Fruit fly (Drosophila melanogaster) whole organism: Measurements from ENCODE around the gene Trs20.
A peak's percentile ranks its signal among the peaks of the same experiment; 100 is the strongest.

ENCODE experiments used
- CG8478 ChIP-seq: fragments of >200 bp; optimal IDR thresholded peaks from 2 replicates; lab custom pipeline; 2018; ENCODE audit warnings: inconsistent platforms
- Dll ChIP-seq: fragments of >200 bp; optimal IDR thresholded peaks from 2 replicates; lab custom pipeline; 2017
- EcR ChIP-seq, 2 experiments: fragments of >200 bp; optimal IDR thresholded peaks; 2 replicates each; lab custom pipeline; 2017; ENCODE audit warnings: missing biosample characterization in 2 of 2, missing genetic modification characterization in 2 of 2, missing genetic modification reagents in 2 of 2
- pan ChIP-seq: fragments of >200 bp; optimal IDR thresholded peaks from 2 replicates; lab custom pipeline; 2017
- psq ChIP-seq: fragments of >200 bp; optimal IDR thresholded peaks from 2 replicates; lab custom pipeline; 2017
- usp ChIP-seq: fragments of >200 bp; optimal IDR thresholded peaks from 2 replicates; lab custom pipeline; 2017; ENCODE audit warnings: missing biosample characterization, missing genetic modification characterization, mixed read lengths

Trs20 gene

DNA sequence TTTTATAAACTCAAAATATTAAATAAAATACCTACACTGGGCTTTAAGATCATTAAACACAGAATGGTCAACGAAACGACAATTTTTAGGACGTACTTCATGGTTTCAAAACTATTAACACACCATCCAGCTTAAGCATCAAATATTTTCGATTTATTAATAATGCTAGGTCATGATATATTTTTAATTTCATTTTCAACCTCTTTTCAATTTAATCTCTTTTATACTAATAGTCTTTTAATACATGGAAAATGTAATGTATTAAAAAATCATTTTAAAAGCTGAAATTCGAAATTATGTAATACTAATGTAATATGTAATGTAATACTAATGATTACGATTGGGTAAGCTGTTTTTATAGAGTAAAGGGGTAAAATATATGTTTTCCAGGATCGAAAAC, 38.6 kb upstream of the Trs20 start, which contains the start of gene CG33796:
TSS of gene CG33796 (minus strand) at position 101 of the 400 bp plus-strand sequence.
- TF ChIP-seq EcR (GFP tag; optimal IDR thresholded peaks at IDR 0.05; lab: Kevin White, UChicago) (no peak), CG8478 (no peak), psq (no peak)

DNA sequence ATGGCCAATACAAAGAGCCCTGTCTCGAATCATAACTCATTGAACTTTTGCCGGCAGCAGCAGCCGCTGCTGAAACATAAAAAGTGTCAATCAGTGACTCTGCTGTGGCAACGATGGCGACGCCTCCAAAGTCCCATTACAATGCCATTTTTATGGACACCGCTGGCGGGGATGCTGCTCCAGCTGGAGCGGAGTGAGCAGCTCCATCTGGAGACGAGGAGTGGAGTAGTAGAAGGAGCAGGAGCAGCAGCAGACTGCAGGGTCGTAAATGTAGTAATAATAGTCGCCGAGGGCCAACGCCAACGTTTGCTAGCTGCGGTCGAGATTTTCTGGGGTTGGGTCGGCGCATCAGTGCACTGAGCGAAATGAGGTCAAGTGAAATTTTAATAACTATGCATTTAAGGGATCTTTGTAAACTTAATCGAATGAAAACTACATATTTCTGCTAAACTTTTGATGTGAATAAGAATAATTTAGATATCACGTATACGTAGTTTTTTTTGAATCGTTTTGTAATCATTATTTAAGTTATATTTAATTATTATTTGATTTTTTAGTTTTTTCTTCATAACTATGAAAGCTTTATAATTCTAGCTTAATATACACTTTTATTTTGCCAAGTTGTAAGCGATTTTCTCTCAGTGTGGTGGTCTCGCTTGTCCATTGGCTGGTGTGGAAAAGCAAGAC, 37.2 kb upstream of the Trs20 start:
- no peak for TF ChIP-seq CG8478
- TF ChIP-seq psq = no peak
- TF ChIP-seq pan = no peak
- no peak for TF ChIP-seq Dll
- no peak for TF ChIP-seq usp (GFP tag; lab: Kevin White, UChicago)
- no peak for TF ChIP-seq EcR (GFP tag; optimal IDR thresholded peaks at IDR 0.05; lab: Kevin White, UChicago)

DNA sequence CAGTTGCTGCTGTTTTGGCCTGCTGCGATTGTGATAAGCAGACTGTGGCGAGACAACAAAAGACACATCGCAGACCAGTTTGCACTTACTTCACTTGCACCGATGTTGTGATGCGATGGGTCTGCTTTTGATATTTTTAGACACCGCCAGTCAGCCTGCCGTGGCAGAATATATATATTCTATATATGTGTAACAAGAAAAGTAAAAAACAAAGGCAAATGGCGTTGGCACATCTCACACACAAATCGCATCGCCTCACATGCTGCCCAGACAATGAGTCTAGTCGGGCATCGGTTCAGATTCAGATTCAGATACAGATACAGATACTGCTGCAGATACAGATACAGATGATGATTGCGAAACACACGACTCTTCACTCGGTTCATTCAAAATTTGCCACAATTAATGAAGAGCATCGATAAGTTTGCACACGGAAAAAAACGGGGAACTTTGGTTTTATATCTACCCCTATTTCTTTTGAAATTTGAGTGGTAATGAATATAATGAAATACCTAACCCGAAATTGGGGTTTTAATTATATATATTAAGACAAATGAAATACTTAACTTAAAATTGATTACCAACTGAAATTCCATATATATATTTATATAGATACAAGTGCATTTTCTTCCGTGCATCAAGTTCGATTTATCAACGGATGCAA, 36.4 kb upstream of the Trs20 start:
- no peak for TF ChIP-seq pan
- no peak for TF ChIP-seq CG8478
- TF ChIP-seq psq = no peak
- TF ChIP-seq usp (GFP tag; lab: Kevin White, UChicago) = no peak
- TF ChIP-seq EcR (GFP tag; optimal IDR thresholded peaks at IDR 0.05; lab: Kevin White, UChicago) = no peak
- no peak for TF ChIP-seq Dll

DNA sequence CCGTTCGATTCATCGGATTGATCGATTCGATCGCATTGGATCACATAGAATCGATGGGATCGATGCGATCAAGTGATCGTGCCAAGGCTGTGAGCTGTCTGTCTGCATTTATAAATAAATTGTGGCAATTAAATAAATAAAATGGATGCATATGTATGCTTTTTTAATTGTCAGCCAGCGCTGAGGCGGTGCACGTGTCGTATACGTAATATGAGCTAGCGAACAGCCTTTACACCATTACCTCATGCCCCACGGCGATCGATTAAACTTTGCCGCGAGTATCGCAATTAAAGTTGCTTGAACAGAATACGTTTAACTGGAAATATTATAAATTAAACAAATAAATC, 35.5 kb upstream of the Trs20 start:
- TF ChIP-seq pan (no peak), usp (GFP tag; lab: Kevin White, UChicago) (no peak), CG8478 (no peak), psq (no peak), EcR (GFP tag; optimal IDR thresholded peaks at IDR 0.05; lab: Kevin White, UChicago) (no peak), Dll (no peak)

DNA sequence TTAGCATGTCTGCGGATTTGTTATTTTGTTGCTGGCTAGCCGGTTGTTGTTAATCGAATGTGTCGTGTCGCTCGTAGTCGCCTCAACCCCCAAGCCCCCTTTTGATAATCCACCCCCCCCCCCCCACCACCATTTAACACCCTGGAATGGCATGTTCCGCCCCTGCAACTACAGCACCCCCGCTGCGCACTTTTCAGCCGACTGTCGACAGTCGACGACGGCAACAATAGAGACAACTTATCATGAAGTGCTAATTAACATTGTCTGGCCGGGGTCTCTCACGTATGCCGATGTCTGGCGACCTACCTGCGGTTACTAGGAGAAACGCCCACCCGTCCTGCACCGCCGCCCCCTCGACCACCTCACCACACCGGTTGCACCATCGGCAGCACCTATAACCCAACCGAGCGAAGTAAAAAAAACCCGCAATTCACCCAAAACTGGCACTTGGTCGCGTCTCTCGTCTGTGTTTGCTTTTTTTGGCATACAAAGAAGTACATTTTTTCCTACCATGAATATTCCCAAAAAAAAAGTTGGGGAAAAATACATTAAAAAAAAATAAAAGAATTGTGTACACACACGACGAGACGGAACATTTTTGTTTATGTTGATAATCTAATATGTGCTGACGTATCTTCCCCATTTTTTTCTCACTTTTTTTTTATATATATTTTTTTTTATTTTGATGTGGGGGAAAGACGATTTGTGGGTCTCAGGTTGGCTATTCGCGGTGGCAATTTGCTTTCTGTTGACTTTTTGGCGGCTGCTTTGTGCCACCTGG, 35.0 kb upstream of the Trs20 start:
- no peak for TF ChIP-seq EcR (GFP tag; optimal IDR thresholded peaks at IDR 0.05; lab: Kevin White, UChicago)
- TF ChIP-seq psq = no peak
- no peak for TF ChIP-seq CG8478
- TF ChIP-seq usp (GFP tag; lab: Kevin White, UChicago) = no peak

DNA sequence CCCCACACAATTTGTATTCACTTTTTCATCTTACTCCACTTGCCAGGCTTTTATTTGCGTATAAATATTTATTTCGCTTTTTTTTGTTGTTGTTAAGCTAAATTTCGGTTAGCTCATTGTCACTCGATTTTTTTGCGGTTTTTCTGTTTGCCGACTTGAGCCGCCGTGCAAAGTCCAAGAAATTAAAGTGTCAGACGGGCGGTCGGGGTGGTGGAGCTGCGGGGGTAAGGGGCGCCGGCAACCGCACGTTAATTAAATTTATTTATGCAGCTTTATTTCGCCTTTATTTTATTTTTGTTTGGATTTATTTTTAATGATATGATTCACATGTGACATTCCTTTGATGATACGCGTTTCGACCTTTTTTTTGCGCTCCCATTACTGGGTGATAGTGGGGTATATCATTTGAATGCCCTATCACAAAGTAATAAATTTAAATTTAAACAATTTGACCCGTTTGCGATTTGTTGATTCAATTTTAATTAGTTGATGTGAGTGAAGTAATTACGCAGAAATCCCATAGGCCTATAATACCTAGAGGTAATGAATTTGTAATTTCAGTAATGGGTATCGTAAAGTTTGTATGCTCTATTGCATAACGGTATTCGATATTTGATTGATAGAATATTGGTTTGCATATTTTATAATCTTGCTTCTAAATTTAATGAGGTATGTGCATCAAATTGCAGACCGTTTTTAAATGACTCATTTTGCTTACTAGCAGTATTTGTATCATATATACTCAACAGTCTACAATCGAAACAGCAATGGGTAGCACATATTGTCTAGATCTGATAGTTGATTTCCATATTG, 34.1 kb upstream of the Trs20 start:
- no peak for TF ChIP-seq Dll
- TF ChIP-seq CG8478 = no peak
- no peak for TF ChIP-seq EcR (GFP tag; optimal IDR thresholded peaks at IDR 0.05; lab: Kevin White, UChicago)
- no peak for TF ChIP-seq usp (GFP tag; lab: Kevin White, UChicago)
- no peak for TF ChIP-seq psq
- no peak for TF ChIP-seq pan

DNA sequence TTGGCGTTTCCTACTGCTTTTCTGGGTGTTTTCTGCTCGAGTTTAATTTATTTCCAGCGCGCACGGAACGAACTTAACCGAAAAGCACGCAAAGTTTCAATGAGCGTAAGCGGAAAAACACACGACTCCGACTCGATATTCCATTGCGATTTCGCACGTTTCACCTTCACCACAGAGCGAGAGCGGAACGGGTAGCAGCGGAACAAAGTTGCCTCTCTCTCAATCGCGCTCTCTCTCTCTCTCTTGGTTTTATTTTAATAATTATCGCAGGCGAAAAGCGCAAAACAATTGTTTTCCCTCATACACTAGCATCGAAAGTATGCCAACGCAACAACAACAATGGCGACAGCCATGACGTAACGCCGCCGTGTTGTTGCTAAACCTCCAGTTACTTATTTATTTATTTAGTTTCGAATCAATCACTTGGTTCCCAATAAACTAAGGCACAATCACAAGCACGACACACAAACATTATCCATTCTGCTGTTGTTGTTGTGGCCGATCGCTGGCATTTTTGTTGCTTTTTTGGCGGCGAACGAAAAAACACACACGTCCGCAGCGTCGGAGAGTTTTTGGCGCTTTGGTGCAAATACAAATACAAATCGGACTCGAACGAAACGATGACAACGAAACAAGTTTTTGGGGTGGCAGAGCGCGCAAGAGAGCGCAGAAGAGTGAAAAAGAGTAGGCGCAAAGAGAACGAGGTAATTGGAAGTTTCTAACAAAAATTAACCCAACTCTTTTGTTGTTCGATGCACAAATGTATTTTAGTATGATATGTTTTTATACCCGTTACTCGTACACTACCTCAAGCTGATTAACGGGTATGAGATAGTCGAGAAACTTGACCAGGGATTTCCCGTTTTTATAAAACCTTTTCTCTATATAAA, 33.0 kb upstream of the Trs20 start, which contains the start of gene CG5151:
TSS of gene CG5151 (minus strand) at position 552 of the 890 bp plus-strand sequence.
- no peak for TF ChIP-seq usp (GFP tag; lab: Kevin White, UChicago)
- TF ChIP-seq psq = no peak
- no peak for TF ChIP-seq EcR (GFP tag; optimal IDR thresholded peaks at IDR 0.05; lab: Kevin White, UChicago)
- TF ChIP-seq Dll = no peak
- no peak for TF ChIP-seq pan
- TF ChIP-seq CG8478 = no peak

DNA sequence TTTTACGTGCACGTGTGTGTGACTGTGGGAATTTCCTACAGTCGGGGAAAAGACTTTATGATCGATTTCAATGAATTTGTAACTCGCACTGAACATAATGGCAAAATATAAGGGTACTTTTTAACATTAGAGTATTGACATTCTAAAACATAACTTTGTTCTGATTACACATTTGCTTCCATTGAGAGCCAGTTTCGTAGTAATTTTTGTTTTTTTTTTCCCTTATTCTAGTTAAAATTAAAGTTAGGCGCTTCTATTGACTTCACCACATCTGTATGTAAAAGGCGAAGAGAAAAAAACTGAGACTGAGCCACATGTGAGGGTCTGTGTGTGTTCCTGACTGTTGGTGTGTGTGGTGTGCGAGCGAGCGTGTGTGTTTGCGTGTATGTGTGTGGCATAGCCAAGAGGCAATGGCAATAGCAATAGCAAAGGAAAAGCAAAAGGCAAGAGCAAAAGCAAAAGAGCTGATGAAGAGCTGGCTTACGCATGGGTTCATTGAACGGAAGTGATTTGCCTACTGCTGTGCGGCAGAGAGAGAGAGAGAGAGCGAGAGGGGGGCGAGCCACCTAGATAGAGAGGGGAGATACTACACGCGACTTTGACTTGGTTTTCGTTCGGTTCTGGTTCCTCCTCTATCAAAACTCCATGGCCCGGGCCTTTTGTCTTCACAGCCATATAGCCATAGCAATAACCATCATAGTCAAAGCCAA, 30.6 kb upstream of the Trs20 start:
- TF ChIP-seq usp (GFP tag; lab: Kevin White, UChicago) = no peak
- peak in 1 of 2 experiments; percentile 98 for TF ChIP-seq EcR (GFP tag; optimal IDR thresholded peaks at IDR 0.05; lab: Kevin White, UChicago)

DNA sequence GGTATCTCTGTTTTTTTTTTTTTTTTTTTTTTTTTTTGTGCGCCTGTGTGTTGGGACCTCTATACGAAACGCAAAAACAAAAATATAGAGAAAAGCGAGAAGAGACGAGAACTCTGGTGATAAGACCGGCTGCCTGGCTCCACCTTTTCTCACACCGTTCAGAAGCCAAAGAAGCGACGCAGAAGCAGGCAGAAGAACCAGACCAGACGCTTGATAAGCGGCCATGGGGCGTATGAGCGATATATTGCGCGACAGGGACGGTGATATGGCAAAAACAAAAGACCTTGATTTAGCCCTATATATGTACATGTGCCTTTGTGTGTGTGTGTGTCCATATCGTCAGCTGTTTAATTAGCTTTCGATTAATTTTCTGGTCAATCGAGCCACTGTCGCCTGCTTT, 29.7 kb upstream of the Trs20 start:
- no peak for TF ChIP-seq CG8478
- TF ChIP-seq EcR (GFP tag; optimal IDR thresholded peaks at IDR 0.05; lab: Kevin White, UChicago) = peak in 1 of 2 experiments; percentile 28

DNA sequence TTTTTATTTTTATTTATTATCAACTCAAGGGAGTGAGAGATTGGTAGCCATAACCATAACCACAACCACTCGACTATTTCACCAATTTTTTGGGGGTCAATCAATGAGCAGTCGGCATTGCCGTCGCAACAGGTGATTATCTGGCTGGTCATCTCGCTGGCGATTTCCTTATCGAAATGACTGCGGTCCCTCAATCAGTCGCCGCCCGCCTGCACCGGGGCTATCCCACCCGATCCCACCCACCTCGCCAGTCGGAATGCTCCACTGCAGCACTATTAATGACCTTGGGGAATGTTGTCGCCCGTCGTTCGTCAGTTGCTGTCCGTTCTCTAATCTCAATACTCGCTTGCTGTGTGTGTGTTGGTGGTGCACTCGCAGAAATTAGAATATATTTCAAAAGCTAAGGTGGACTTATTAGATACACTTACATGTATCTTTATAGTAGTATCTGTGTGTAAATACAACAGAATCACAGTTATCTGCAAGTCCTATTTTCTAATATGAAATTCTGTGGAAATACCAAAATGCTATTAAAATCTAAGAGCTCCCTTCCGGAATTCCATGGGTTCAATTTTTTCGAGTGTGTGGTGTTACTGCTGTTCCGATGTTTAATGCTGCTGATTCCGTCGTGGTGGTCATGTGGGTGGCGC, 29.1 kb upstream of the Trs20 start:
- TF ChIP-seq pan (no peak), CG8478 (no peak), psq (no peak), EcR (GFP tag; optimal IDR thresholded peaks at IDR 0.05; lab: Kevin White, UChicago) (no peak), usp (GFP tag; lab: Kevin White, UChicago) (no peak), Dll (no peak)

DNA sequence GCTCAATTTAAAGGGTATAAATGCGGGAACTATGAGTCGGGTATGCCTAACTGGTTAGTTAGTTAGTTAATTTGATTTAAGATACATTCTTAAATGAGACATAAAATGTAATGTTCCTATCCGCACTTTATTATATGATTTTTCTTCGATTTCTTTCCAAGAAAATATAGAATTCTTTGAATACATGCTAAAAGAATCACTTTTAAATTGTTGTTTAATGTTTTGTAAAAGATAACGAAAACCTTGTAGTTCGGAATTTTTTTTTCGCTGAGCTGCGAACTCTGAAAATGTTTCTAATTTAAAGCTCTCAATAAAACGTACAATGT, 28.6 kb upstream of the Trs20 start:
- TF ChIP-seq usp (GFP tag; lab: Kevin White, UChicago) (no peak), pan (no peak), Dll (no peak), psq (no peak), EcR (GFP tag; optimal IDR thresholded peaks at IDR 0.05; lab: Kevin White, UChicago) (no peak), CG8478 (no peak)
